Worm (Caenorhabditis elegans): ENCODE results near the gene T24D5.6.

T24D5.6 gene

DNA sequence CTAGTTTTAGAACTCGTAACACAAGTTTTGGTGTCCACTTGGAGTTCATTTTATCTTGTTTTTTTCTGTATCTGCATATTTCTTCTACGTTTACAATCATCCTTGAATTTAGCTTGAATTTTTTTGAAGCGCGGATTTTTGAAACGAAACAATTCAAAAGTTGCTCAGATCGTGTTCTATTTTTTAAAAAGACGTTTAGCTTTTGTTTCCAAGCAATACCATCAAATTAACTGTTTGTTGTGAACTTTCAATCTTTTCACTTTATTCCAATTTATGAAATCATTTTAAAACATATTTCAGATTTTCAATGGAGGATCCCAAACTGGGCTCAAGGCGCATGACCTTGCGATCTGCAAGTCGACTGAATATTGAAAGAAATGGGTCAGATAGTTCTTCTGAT, 15.7 kb downstream of the T24D5.6 start, which contains the start of gene R09A8.2:
TSS of gene R09A8.2 (plus strand) at position 301 of the 400 bp plus-strand sequence.
- TF ChIP-seq pag-3 (tag; optimal IDR thresholded peaks at IDR 0.05; ENCODE audit: borderline replicate concordance) (no peak), C08G9.2 (tag; optimal IDR thresholded peaks at IDR 0.05) (no peak)

DNA sequence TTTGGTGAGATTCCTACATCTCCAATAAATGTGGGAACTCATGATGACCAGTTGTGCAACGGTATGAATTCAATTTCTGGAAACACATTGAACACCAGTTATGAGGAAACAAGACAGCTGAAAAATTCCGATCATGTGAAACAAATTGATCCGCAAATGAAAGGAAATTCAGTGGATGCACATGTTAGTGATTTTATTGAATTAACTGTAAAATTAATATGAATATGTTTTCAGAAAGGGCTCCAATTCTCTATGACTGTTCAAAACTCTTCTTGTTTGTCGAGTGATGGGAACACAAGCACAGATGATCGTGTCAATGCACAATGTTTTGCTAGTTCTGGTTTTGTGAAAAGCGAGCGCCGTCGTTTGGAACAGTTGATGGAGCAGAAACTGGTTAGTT, 16.9 kb downstream of the T24D5.6 start:
- TF ChIP-seq ama-1 (optimal IDR thresholded peaks at IDR 0.05) (no peak), zip-5 (tag; optimal IDR thresholded peaks at IDR 0.05) (no peak), dmd-4 (tag; optimal IDR thresholded peaks at IDR 0.05; ENCODE audit: borderline replicate concordance) (no peak), lim-6 (tag; optimal IDR thresholded peaks at IDR 0.05) (no peak), lin-11 (tag; optimal IDR thresholded peaks at IDR 0.05) (no peak), npax-4 (tag; optimal IDR thresholded peaks at IDR 0.05) (no peak), elt-4 (tag; optimal IDR thresholded peaks at IDR 0.05) (no peak), ets-4 (tag; optimal IDR thresholded peaks at IDR 0.05) (no peak), ceh-45 (GFP tag; IDR thresholded peaks at IDR 0.05) (no peak), ref-2 (tag; optimal IDR thresholded peaks at IDR 0.05) (no peak), hlh-30 (tag; optimal IDR thresholded peaks at IDR 0.05; ENCODE audit: insufficient read depth) (no peak), Y22D7AL.16 (tag; optimal IDR thresholded peaks at IDR 0.05) (no peak), pros-1 (tag; optimal IDR thresholded peaks at IDR 0.05) (no peak), tbx-7 (tag; optimal IDR thresholded peaks at IDR 0.05) (no peak), unc-55 (GFP tag; optimal IDR thresholded peaks at IDR 0.05) (no peak), rnt-1 (tag; optimal IDR thresholded peaks at IDR 0.05) (no peak), sox-2 (GFP tag; IDR thresholded peaks at IDR 0.05) (no peak)

DNA sequence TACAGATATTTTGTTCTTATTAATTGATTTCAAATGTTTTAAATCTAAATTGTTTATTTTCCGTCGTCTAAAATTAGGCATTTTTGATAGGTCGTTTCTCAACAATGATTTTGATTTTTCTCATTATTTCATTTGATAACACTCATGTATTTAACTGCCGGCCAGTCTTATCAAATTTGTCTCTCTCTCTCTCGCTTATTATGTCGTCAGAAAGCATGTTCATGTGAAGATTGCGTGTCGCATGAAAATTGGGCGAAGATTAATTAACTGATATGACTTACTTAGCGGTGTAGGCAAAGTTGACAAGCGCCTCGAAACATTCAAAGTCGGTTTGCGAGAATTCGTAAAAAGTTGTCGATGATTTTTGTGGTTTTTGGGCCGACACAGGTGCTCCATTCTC, 24.4 kb downstream of the T24D5.6 start:
- TF ChIP-seq pat-9 (tag; optimal IDR thresholded peaks at IDR 0.05) (no peak), hlh-6 (tag; optimal IDR thresholded peaks at IDR 0.05) (no peak), hlh-30 (tag; optimal IDR thresholded peaks at IDR 0.05; ENCODE audit: insufficient read depth) (no peak), elt-2 (tag; optimal IDR thresholded peaks at IDR 0.05) (peak; percentile 46)

DNA sequence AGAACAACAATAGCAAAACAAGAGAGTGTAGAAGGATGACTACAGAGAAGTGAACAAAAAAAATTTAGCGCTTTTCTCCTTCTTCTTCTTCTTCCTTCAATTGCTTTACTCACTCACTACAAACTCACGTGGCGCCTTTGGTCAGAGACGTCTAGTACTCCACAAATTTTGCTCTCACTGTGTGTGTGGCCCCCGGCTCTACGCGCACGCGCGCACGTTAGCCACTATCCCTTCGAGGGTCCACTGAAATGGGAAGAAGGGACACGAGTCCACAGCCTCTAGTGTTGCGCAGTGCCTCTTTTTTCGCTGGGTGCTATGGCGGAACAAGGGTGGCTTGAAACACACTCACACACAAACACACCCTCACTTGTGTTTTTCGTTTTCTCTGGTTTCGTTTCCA, 25.8 kb downstream of the T24D5.6 start:
- peak; percentile 35 for TF ChIP-seq sdc-2 (tag; optimal IDR thresholded peaks at IDR 0.05)
- peak; percentile 16 for TF ChIP-seq ceh-6 (GFP tag; optimal IDR thresholded peaks at IDR 0.05)
- no peak for TF ChIP-seq ref-2 (tag; optimal IDR thresholded peaks at IDR 0.05)
- peak; percentile 39 for TF ChIP-seq unc-42 (tag; optimal IDR thresholded peaks at IDR 0.05)
- TF ChIP-seq ceh-19 (GFP tag; optimal IDR thresholded peaks at IDR 0.05) = peak; percentile 45
- TF ChIP-seq nhr-11 (tag; optimal IDR thresholded peaks at IDR 0.05) = no peak
- no peak for TF ChIP-seq ceh-24 (tag; optimal IDR thresholded peaks at IDR 0.05)
- TF ChIP-seq ceh-18 (tag; optimal IDR thresholded peaks at IDR 0.05) = peak; percentile 27
- peak; percentile 46 for TF ChIP-seq ceh-31 (tag; optimal IDR thresholded peaks at IDR 0.05)
- TF ChIP-seq unc-3 (GFP tag; conservative IDR thresholded peaks at IDR 0.05) = no peak
- peak; percentile 45 for TF ChIP-seq unc-3 (tag; optimal IDR thresholded peaks at IDR 0.05)
- TF ChIP-seq pros-1 (tag; optimal IDR thresholded peaks at IDR 0.05) = peak; percentile 59

DNA sequence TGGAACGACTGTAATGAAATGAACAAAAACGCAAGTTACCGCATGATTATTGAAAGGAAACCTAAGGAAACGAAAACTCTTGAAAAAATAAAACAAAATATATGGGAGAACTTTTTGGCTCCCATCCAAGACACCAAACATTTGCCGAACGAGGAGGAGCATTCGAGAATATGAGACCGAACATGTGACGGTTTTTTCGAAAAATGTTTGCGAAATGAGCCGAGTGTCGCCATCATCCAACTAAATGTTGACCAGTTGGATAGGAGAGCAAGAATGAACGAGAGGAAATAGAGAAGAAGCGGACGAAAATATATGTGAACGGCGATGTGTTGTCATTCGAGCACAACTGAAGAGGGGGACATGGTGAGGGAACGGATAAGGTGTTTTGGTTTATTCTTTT, 26.6 kb downstream of the T24D5.6 start:
- TF ChIP-seq hlh-15 (tag; optimal IDR thresholded peaks at IDR 0.05) (no peak), hlh-6 (tag; optimal IDR thresholded peaks at IDR 0.05) (no peak), ceh-45 (GFP tag; IDR thresholded peaks at IDR 0.05) (no peak), hlh-8 (tag; optimal IDR thresholded peaks at IDR 0.05) (no peak), che-1 (tag; optimal IDR thresholded peaks at IDR 0.05) (no peak), fkh-6 (tag; optimal IDR thresholded peaks at IDR 0.05) (no peak), ets-4 (tag; optimal IDR thresholded peaks at IDR 0.05) (no peak), ztf-16 (tag; optimal IDR thresholded peaks at IDR 0.05) (no peak), pag-3 (tag; optimal IDR thresholded peaks at IDR 0.05; ENCODE audit: borderline replicate concordance) (no peak), ceh-9 (tag; optimal IDR thresholded peaks at IDR 0.05) (no peak)
